Comparison of ENCODE assay signal across 4 fruit fly cellular contexts in genomic region chr2L:10339212-10339721, dm6.
A peak's percentile ranks its signal among the peaks of the same experiment; 100 is the strongest.
TF ChIP-seq lines count a peak whose summit lies in the region.

Gene SamDC, plus strand, starts transcription at chr2L:10339457.

TF ChIP-seq in whole organism, adult, 20 proteins besides CTCF, POLR2A, EP300 and RAD21 (continued from another document):
- TF ChIP-seq cic (GFP tag; optimal IDR thresholded peaks at IDR 0.05; lab: Kevin White, UChicago): peak; percentile 31

TF ChIP-seq in whole organism, embryonic, 481 proteins besides CTCF, POLR2A, EP300 and RAD21 (continued from another document and continues in another):
- TF ChIP-seq CG6813 (GFP tag; optimal IDR thresholded peaks at IDR 0.05; lab: Kevin White, UChicago) (peak; percentile 46), onecut (GFP tag; IDR thresholded peaks at IDR 0.05; lab: Robert Waterston, UW) (0 out of 2 replicates have a peak, but pooled peaks have one; percentile 26), Aef1 (GFP tag; IDR thresholded peaks at IDR 0.05; lab: Robert Waterston, UW) (peak; percentile 24; the same call in 1 of the 3 replicates), zen2 (GFP tag; IDR thresholded peaks at IDR 0.05; lab: Robert Waterston, UW; ENCODE audit: partially characterized antibody) (no peak; the same call in 2 of the 3 replicates), Dfd (GFP tag; optimal IDR thresholded peaks at IDR 0.05; lab: Kevin White, UChicago) (peak in 1 of 2 experiments; percentile 77), CG11695 (GFP tag; IDR thresholded peaks at IDR 0.05; lab: Robert Waterston, UW) (0 out of 3 replicates have a peak, but pooled peaks have one; percentile 39), CkIIα-i1 (GFP tag; IDR thresholded peaks at IDR 0.05; lab: Robert Waterston, UW) (no peak), Bgb (GFP tag; IDR thresholded peaks at IDR 0.05; lab: Robert Waterston, UW; ENCODE audit: partially characterized antibody) (peak; percentile 93), nom (GFP tag; optimal IDR thresholded peaks at IDR 0.05; lab: Kevin White, UChicago) (no peak), Abd-B (GFP tag; optimal IDR thresholded peaks at IDR 0.05; lab: Kevin White, UChicago) (no peak), hkb (optimal IDR thresholded peaks at IDR 0.05; lab: Kevin White, UChicago) (no peak), hkb (GFP tag; IDR thresholded peaks at IDR 0.05; lab: Robert Waterston, UW) (peak; percentile 53; the same call in 1 of the 2 replicates), hbn (GFP tag; IDR thresholded peaks at IDR 0.05; lab: Robert Waterston, UW; ENCODE audit: partially characterized antibody) (peak; percentile 54), CG16863 (GFP tag; optimal IDR thresholded peaks at IDR 0.05; lab: Kevin White, UChicago) (no peak), CG14667 (GFP tag; IDR thresholded peaks at IDR 0.05; lab: Robert Waterston, UW) (no peak), CG5180 (GFP tag; optimal IDR thresholded peaks at IDR 0.05; lab: Kevin White, UChicago) (peak; percentile 59), CG17612 (GFP tag; IDR thresholded peaks at IDR 0.05; lab: Robert Waterston, UW) (no peak), CG2678 (tag; optimal IDR thresholded peaks at IDR 0.05; lab: Kevin White, UChicago) (peak; percentile 33), CG1647 (GFP tag; optimal IDR thresholded peaks at IDR 0.05; lab: Kevin White, UChicago) (no peak), CG11085 (GFP tag; IDR thresholded peaks at IDR 0.05; lab: Robert Waterston, UW) (no peak), pb (GFP tag; optimal IDR thresholded peaks at IDR 0.05; lab: Kevin White, UChicago) (peak; percentile 39), CG4854 (GFP tag; optimal IDR thresholded peaks at IDR 0.05; lab: Kevin White, UChicago) (no peak), grn (GFP tag; optimal IDR thresholded peaks at IDR 0.05; lab: Kevin White, UChicago) (peak; percentile 99), pho (GFP tag; optimal IDR thresholded peaks at IDR 0.05; lab: Kevin White, UChicago) (peak; percentile 46), chinmo (GFP tag; IDR thresholded peaks at IDR 0.05; lab: Robert Waterston, UW; ENCODE audit: partially characterized antibody) (peak; percentile 90; the same call in 3 of the 4 replicates), so (GFP tag; IDR thresholded peaks at IDR 0.05; lab: Robert Waterston, UW) (no peak), ato (GFP tag; IDR thresholded peaks at IDR 0.05; lab: Robert Waterston, UW; ENCODE audit: partially characterized antibody) (peak; percentile 79), D (optimal IDR thresholded peaks at IDR 0.05; lab: Kevin White, UChicago) (no peak), D (GFP tag; optimal IDR thresholded peaks at IDR 0.05; lab: Kevin White, UChicago) (no peak), CG4424 (GFP tag; optimal IDR thresholded peaks at IDR 0.05; lab: Kevin White, UChicago) (no peak), CG17829 (tag; optimal IDR thresholded peaks at IDR 0.05; lab: Kevin White, UChicago) (peak; percentile 37), tio (GFP tag; optimal IDR thresholded peaks at IDR 0.05; lab: Kevin White, UChicago) (no peak), MTF-1 (GFP tag; optimal IDR thresholded peaks at IDR 0.05; lab: Kevin White, UChicago; ENCODE audit: borderline replicate concordance) (no peak), HmgD (GFP tag; optimal IDR thresholded peaks at IDR 0.05; lab: Kevin White, UChicago) (peak; percentile 27), CG2116 (GFP tag; optimal IDR thresholded peaks at IDR 0.05; lab: Kevin White, UChicago) (peak; percentile 60), TFAM (GFP tag; optimal IDR thresholded peaks at IDR 0.05; lab: Kevin White, UChicago) (no peak), Med (GFP tag; lab: Kevin White, UChicago) (peak; percentile 91), disco-r (GFP tag; optimal IDR thresholded peaks at IDR 0.05; lab: Kevin White, UChicago) (no peak), tx (GFP tag; optimal IDR thresholded peaks at IDR 0.05; lab: Kevin White, UChicago) (no peak), Adf1 (GFP tag; IDR thresholded peaks at IDR 0.05; lab: Robert Waterston, UW) (peak; percentile 27; the same call in 1 of the 2 replicates), CG15073 (GFP tag; optimal IDR thresholded peaks at IDR 0.05; lab: Kevin White, UChicago) (no peak)

TF ChIP-seq in whole organism, prepupa, 60 proteins besides CTCF, POLR2A, EP300 and RAD21 (continued from another document):
- TF ChIP-seq Eip93F (GFP tag; optimal IDR thresholded peaks at IDR 0.05; lab: Kevin White, UChicago) (peak; percentile 25), Met (GFP tag; optimal IDR thresholded peaks at IDR 0.05; lab: Kevin White, UChicago) (peak; percentile 18), cyc (GFP tag; optimal IDR thresholded peaks at IDR 0.05; lab: Kevin White, UChicago) (peak; percentile 1), CG15336 (GFP tag; IDR thresholded peaks at IDR 0.05; lab: Robert Waterston, UW) (peak; percentile 63), ss (GFP tag; optimal IDR thresholded peaks at IDR 0.05; lab: Kevin White, UChicago) (no peak), achi (GFP tag; optimal IDR thresholded peaks at IDR 0.05; lab: Kevin White, UChicago) (peak; percentile 1), Ets96B (tag; optimal IDR thresholded peaks at IDR 0.05; lab: Kevin White, UChicago) (no peak), CG11762 (GFP tag; optimal IDR thresholded peaks at IDR 0.05; lab: Kevin White, UChicago; ENCODE audit: insufficient read depth) (no peak), Sox102F (GFP tag; optimal IDR thresholded peaks at IDR 0.05; lab: Kevin White, UChicago) (peak; percentile 8), fkh (GFP tag; optimal IDR thresholded peaks at IDR 0.05; lab: Kevin White, UChicago) (peak; percentile 78), salr (GFP tag; optimal IDR thresholded peaks at IDR 0.05; lab: Kevin White, UChicago) (peak in 1 of 2 experiments; percentile 33), spab (GFP tag; optimal IDR thresholded peaks at IDR 0.05; lab: Kevin White, UChicago) (no peak), CG7368 (GFP tag; optimal IDR thresholded peaks at IDR 0.05; lab: Kevin White, UChicago) (no peak), CG8632 (GFP tag; optimal IDR thresholded peaks at IDR 0.05; lab: Kevin White, UChicago) (no peak), CG32006 (GFP tag; optimal IDR thresholded peaks at IDR 0.05; lab: Kevin White, UChicago) (no peak), CG10669 (GFP tag; optimal IDR thresholded peaks at IDR 0.05; lab: Kevin White, UChicago) (no peak), CG8319 (GFP tag; optimal IDR thresholded peaks at IDR 0.05; lab: Kevin White, UChicago) (no peak), Smox (GFP tag; optimal IDR thresholded peaks at IDR 0.05; lab: Kevin White, UChicago) (peak; percentile 25), CG10631 (GFP tag; optimal IDR thresholded peaks at IDR 0.05; lab: Kevin White, UChicago) (peak; percentile 45), vri (GFP tag; optimal IDR thresholded peaks at IDR 0.05; lab: Kevin White, UChicago) (peak; percentile 44), CG6792 (GFP tag; optimal IDR thresholded peaks at IDR 0.05; lab: Kevin White, UChicago) (no peak), Sox15 (GFP tag; optimal IDR thresholded peaks at IDR 0.05; lab: Kevin White, UChicago) (no peak), Lpt (GFP tag; optimal IDR thresholded peaks at IDR 0.05; lab: Kevin White, UChicago) (peak; percentile 16), Hr4 (GFP tag; optimal IDR thresholded peaks at IDR 0.05; lab: Kevin White, UChicago) (peak; percentile 28), CG3032 (tag; optimal IDR thresholded peaks at IDR 0.05; lab: Kevin White, UChicago) (peak; percentile 38), eg (GFP tag; IDR thresholded peaks at IDR 0.05; lab: Robert Waterston, UW) (no peak), CG8119 (GFP tag; IDR thresholded peaks at IDR 0.05; lab: Robert Waterston, UW) (no peak), CG3919 (GFP tag; optimal IDR thresholded peaks at IDR 0.05; lab: Kevin White, UChicago) (peak; percentile 21), fd59A (GFP tag; optimal IDR thresholded peaks at IDR 0.05; lab: Kevin White, UChicago) (no peak), CG6163 (GFP tag; IDR thresholded peaks at IDR 0.05; lab: Robert Waterston, UW) (no peak), pdm3 (GFP tag; optimal IDR thresholded peaks at IDR 0.05; lab: Kevin White, UChicago) (peak; percentile 39), esn (GFP tag; optimal IDR thresholded peaks at IDR 0.05; lab: Kevin White, UChicago) (peak; percentile 53), svp (GFP tag; lab: Kevin White, UChicago) (no peak), CG6276 (GFP tag; optimal IDR thresholded peaks at IDR 0.05; lab: Kevin White, UChicago) (no peak), CG4318 (GFP tag; optimal IDR thresholded peaks at IDR 0.05; lab: Kevin White, UChicago) (no peak), Ets21C (GFP tag; optimal IDR thresholded peaks at IDR 0.05; lab: Kevin White, UChicago) (no peak), Gug (GFP tag; IDR thresholded peaks at IDR 0.05; lab: Robert Waterston, UW) (no peak), OdsH (GFP tag; optimal IDR thresholded peaks at IDR 0.05; lab: Kevin White, UChicago) (peak; percentile 31), dac (GFP tag; optimal IDR thresholded peaks at IDR 0.05; lab: Kevin White, UChicago) (no peak), CG1621 (tag; optimal IDR thresholded peaks at IDR 0.05; lab: Kevin White, UChicago) (no peak)

TF ChIP-seq in whole organism, wandering third instar larva, 38 proteins besides CTCF, POLR2A, EP300 and RAD21 (continued from another document):
- peak; percentile 4 for TF ChIP-seq sv (GFP tag; optimal IDR thresholded peaks at IDR 0.05; lab: Kevin White, UChicago)
- TF ChIP-seq Jra (GFP tag; optimal IDR thresholded peaks at IDR 0.05; lab: Kevin White, UChicago): no peak
- no peak for TF ChIP-seq Rel (GFP tag; optimal IDR thresholded peaks at IDR 0.05; lab: Kevin White, UChicago)
- peak; percentile 19 for TF ChIP-seq Rel (tag; optimal IDR thresholded peaks at IDR 0.05; lab: Kevin White, UChicago)
- TF ChIP-seq Hr83 (GFP tag; optimal IDR thresholded peaks at IDR 0.05; lab: Kevin White, UChicago; ENCODE audit: poor library complexity, severe bottlenecking): peak; percentile 71
- TF ChIP-seq Dfd (GFP tag; optimal IDR thresholded peaks at IDR 0.05; lab: Kevin White, UChicago): no peak
- TF ChIP-seq usp (GFP tag; optimal IDR thresholded peaks at IDR 0.05; lab: Kevin White, UChicago): no peak
- TF ChIP-seq Abd-B (GFP tag; optimal IDR thresholded peaks at IDR 0.05; lab: Kevin White, UChicago): no peak
- TF ChIP-seq fru (GFP tag; optimal IDR thresholded peaks at IDR 0.05; lab: Kevin White, UChicago): no peak
- no peak for TF ChIP-seq Mio (GFP tag; optimal IDR thresholded peaks at IDR 0.05; lab: Kevin White, UChicago)
- no peak for TF ChIP-seq Dif (GFP tag; optimal IDR thresholded peaks at IDR 0.05; lab: Kevin White, UChicago; ENCODE audit: partially characterized antibody)
- no peak for TF ChIP-seq brk (GFP tag; optimal IDR thresholded peaks at IDR 0.05; lab: Kevin White, UChicago)
- no peak for TF ChIP-seq jim (GFP tag; optimal IDR thresholded peaks at IDR 0.05; lab: Kevin White, UChicago)
- TF ChIP-seq OdsH (GFP tag; optimal IDR thresholded peaks at IDR 0.05; lab: Kevin White, UChicago): peak; percentile 24
- TF ChIP-seq lola (GFP tag; optimal IDR thresholded peaks at IDR 0.05; lab: Kevin White, UChicago): no peak
TF ChIP-seq in whole organism, wandering third instar larva: peak in this region for 14.
